Worm (Caenorhabditis elegans) whole organism, L3 larva: Measurements from ENCODE around the gene trap-3.

Experiments
- R02D3.7 ChIP-seq: fragments of 150-350 bp; optimal IDR thresholded peaks from 2 replicates; lab custom pipeline; 2014; ENCODE audit warnings: missing biosample characterization, missing genetic modification characterization
- ZK546.5 ChIP-seq: sonication (generic microtip); optimal IDR thresholded peaks from 2 replicates; lab custom pipeline; 2017; ENCODE audit warnings: missing biosample characterization, missing genetic modification characterization
- aly-2 ChIP-seq: fragments of 150-350 bp; optimal IDR thresholded peaks from 2 replicates; lab custom pipeline; 2014; ENCODE audit warnings: missing biosample characterization, missing genetic modification characterization
- ama-1 ChIP-seq: fragments of 150-350 bp; optimal IDR thresholded peaks from 2 replicates; lab custom pipeline; 2018
- ceh-16 ChIP-seq: sonication (generic microtip); optimal IDR thresholded peaks from 2 replicates; lab custom pipeline; 2017; ENCODE audit warnings: missing biosample characterization, missing genetic modification characterization
- ceh-28 ChIP-seq: fragments of 150-350 bp; optimal IDR thresholded peaks from 2 replicates; lab custom pipeline; 2014; ENCODE audit warnings: missing biosample characterization, missing genetic modification reagents, missing genetic modification characterization
- ceh-82 ChIP-seq: fragments of 150-350 bp; optimal IDR thresholded peaks from 2 replicates; lab custom pipeline; 2014; ENCODE audit warnings: missing biosample characterization, missing genetic modification characterization
- ceh-9 ChIP-seq: sonication (generic microtip); optimal IDR thresholded peaks from 2 replicates; lab custom pipeline; 2018; ENCODE audit warnings: missing biosample characterization, missing genetic modification characterization
- daf-12 ChIP-seq: fragments of 150-350 bp; optimal IDR thresholded peaks from 2 replicates; lab custom pipeline; 2014; ENCODE audit warnings: missing biosample characterization, missing genetic modification reagents, missing genetic modification characterization
- egl-27 ChIP-seq: sonication (generic microtip); optimal IDR thresholded peaks from 4 replicates; lab custom pipeline; 2017; ENCODE audit warnings: missing biosample characterization, missing genetic modification reagents, missing genetic modification characterization
- egl-5 ChIP-seq: fragments of 150-350 bp; optimal IDR thresholded peaks from 2 replicates; lab custom pipeline; 2017; ENCODE audit warnings: missing biosample characterization, missing genetic modification reagents, missing genetic modification characterization, inconsistent platforms
- elt-1 ChIP-seq: fragments of 150-350 bp; optimal IDR thresholded peaks from 2 replicates; lab custom pipeline; 2014; ENCODE audit warnings: missing biosample characterization, missing genetic modification characterization
- elt-3 ChIP-seq, 3 experiments: fragments of 150-350 bp in 1 of 3; sonication (generic microtip) in 2 of 3; optimal IDR thresholded peaks; 2 replicates in 2 of 3; 4 replicates in 1 of 3; lab custom pipeline; 2014 to 2017; ENCODE audit warnings: missing biosample characterization in 3 of 3, missing genetic modification characterization in 3 of 3
- eor-1 ChIP-seq, 2 experiments: fragments of 150-350 bp; optimal IDR thresholded peaks; 2 replicates each; lab custom pipeline; 2014 to 2018; ENCODE audit warnings: missing biosample characterization in 2 of 2, missing genetic modification characterization in 2 of 2
- fkh-10 ChIP-seq: sonication (generic microtip); optimal IDR thresholded peaks from 2 replicates; lab custom pipeline; 2017; ENCODE audit warnings: missing biosample characterization, missing genetic modification reagents, missing genetic modification characterization
- fkh-2 ChIP-seq: fragments of 150-350 bp; optimal IDR thresholded peaks from 2 replicates; lab custom pipeline; 2014; ENCODE audit warnings: missing biosample characterization, missing genetic modification reagents, missing genetic modification characterization
- fos-1 ChIP-seq: fragments of 150-350 bp; optimal IDR thresholded peaks from 2 replicates; lab custom pipeline; 2014; ENCODE audit warnings: missing biosample characterization, missing genetic modification characterization
- hmg-11 ChIP-seq: sonication (generic microtip); optimal IDR thresholded peaks from 2 replicates; lab custom pipeline; 2016; ENCODE audit warnings: missing genetic modification characterization, missing compliant biosample characterization
- jun-1 ChIP-seq: fragments of 150-350 bp; optimal IDR thresholded peaks from 2 replicates; lab custom pipeline; 2014; ENCODE audit warnings: missing biosample characterization, missing genetic modification reagents, missing genetic modification characterization
- lin-15B ChIP-seq: fragments of 150-350 bp; optimal IDR thresholded peaks from 2 replicates; lab custom pipeline; 2014; ENCODE audit warnings: missing biosample characterization, missing genetic modification characterization
- lsy-12 ChIP-seq: sonication (generic microtip); optimal IDR thresholded peaks from 2 replicates; lab custom pipeline; 2016; ENCODE audit warnings: mild to moderate bottlenecking, missing genetic modification characterization, missing compliant biosample characterization
- mdl-1 ChIP-seq: fragments of 150-350 bp; optimal IDR thresholded peaks from 2 replicates; lab custom pipeline; 2014; ENCODE audit warnings: missing biosample characterization, missing genetic modification characterization
- mml-1 ChIP-seq: fragments of 150-350 bp; sonication (generic microtip); optimal IDR thresholded peaks from 3 replicates; lab custom pipeline; 2014; ENCODE audit warnings: missing biosample characterization, missing genetic modification characterization
- nfya-1 ChIP-seq: sonication (generic microtip); optimal IDR thresholded peaks from 2 replicates; lab custom pipeline; 2017; ENCODE audit warnings: missing genetic modification characterization, mild to moderate bottlenecking, missing compliant biosample characterization, antibody characterized with exemption, moderate library complexity; ENCODE audit not compliant: insufficient read depth
- nhr-11 ChIP-seq: fragments of 150-350 bp; optimal IDR thresholded peaks from 2 replicates; lab custom pipeline; 2014; ENCODE audit warnings: missing biosample characterization, missing genetic modification characterization
- nhr-12 ChIP-seq: fragments of 150-350 bp; optimal IDR thresholded peaks from 2 replicates; lab custom pipeline; 2014; ENCODE audit warnings: missing biosample characterization, missing genetic modification characterization
- nhr-23 ChIP-seq: fragments of 150-350 bp; optimal IDR thresholded peaks from 2 replicates; lab custom pipeline; 2014; ENCODE audit warnings: missing biosample characterization, missing genetic modification reagents, missing genetic modification characterization
- nhr-237 ChIP-seq: fragments of 150-350 bp; optimal IDR thresholded peaks from 2 replicates; lab custom pipeline; 2014; ENCODE audit warnings: missing biosample characterization, missing genetic modification characterization
- nhr-25 ChIP-seq: sonication (generic microtip); optimal IDR thresholded peaks from 2 replicates; lab custom pipeline; 2017; ENCODE audit warnings: missing biosample characterization, missing genetic modification characterization
- nhr-28 ChIP-seq: fragments of 150-350 bp; optimal IDR thresholded peaks from 2 replicates; lab custom pipeline; 2014; ENCODE audit warnings: missing biosample characterization, missing genetic modification characterization
- nhr-43 ChIP-seq: sonication (generic microtip); optimal IDR thresholded peaks from 2 replicates; lab custom pipeline; 2016; ENCODE audit warnings: mild to moderate bottlenecking, missing genetic modification characterization, missing compliant biosample characterization; ENCODE audit not compliant: poor library complexity, severe bottlenecking
- nhr-67 ChIP-seq: fragments of 150-350 bp; optimal IDR thresholded peaks from 2 replicates; lab custom pipeline; 2014; ENCODE audit warnings: missing biosample characterization, missing genetic modification characterization
- nhr-76 ChIP-seq: fragments of 150-350 bp; sonication (generic microtip); optimal IDR thresholded peaks from 5 replicates; lab custom pipeline; 2014; ENCODE audit warnings: missing biosample characterization, missing genetic modification characterization
- nhr-77 ChIP-seq: fragments of 150-350 bp; optimal IDR thresholded peaks from 2 replicates; lab custom pipeline; 2014; ENCODE audit warnings: missing biosample characterization, missing genetic modification characterization
- pha-4 ChIP-seq: fragments of 150-350 bp; optimal IDR thresholded peaks from 2 replicates; lab custom pipeline; 2014; ENCODE audit warnings: missing biosample characterization, missing genetic modification reagents, missing genetic modification characterization
- pqm-1 ChIP-seq: fragments of 150-350 bp; optimal IDR thresholded peaks from 2 replicates; lab custom pipeline; 2017; ENCODE audit warnings: missing biosample characterization, missing genetic modification characterization, inconsistent platforms
- sea-2 ChIP-seq: fragments of 150-350 bp; sonication (generic microtip); optimal IDR thresholded peaks from 4 replicates; lab custom pipeline; 2014; ENCODE audit warnings: missing biosample characterization, missing genetic modification reagents, missing genetic modification characterization
- skn-1 ChIP-seq: fragments of 150-350 bp; optimal IDR thresholded peaks from 2 replicates; lab custom pipeline; 2014; ENCODE audit warnings: missing biosample characterization, missing genetic modification characterization
- snpc-4 ChIP-seq: fragments of 150-350 bp; optimal IDR thresholded peaks from 2 replicates; lab custom pipeline; 2014; ENCODE audit warnings: missing biosample characterization, missing genetic modification characterization
- tbx-2 ChIP-seq: sonication (generic microtip); optimal IDR thresholded peaks from 2 replicates; lab custom pipeline; 2016; ENCODE audit warnings: mild to moderate bottlenecking, missing genetic modification characterization, missing compliant biosample characterization
- unc-39 ChIP-seq: sonication (generic microtip); optimal IDR thresholded peaks from 4 replicates; lab custom pipeline; 2017; ENCODE audit warnings: missing biosample characterization, missing genetic modification characterization
- unc-62 ChIP-seq: fragments of 150-350 bp; sonication (generic microtip); optimal IDR thresholded peaks from 4 replicates; lab custom pipeline; 2014; ENCODE audit warnings: missing biosample characterization, missing genetic modification reagents, missing genetic modification characterization
- zag-1 ChIP-seq: fragments of 150-350 bp; optimal IDR thresholded peaks from 2 replicates; lab custom pipeline; 2014; ENCODE audit warnings: missing biosample characterization, missing genetic modification characterization
- ztf-11 ChIP-seq: fragments of 150-350 bp; optimal IDR thresholded peaks from 2 replicates; lab custom pipeline; 2014; ENCODE audit warnings: missing biosample characterization, missing genetic modification characterization
- ztf-4 ChIP-seq: fragments of 150-350 bp; optimal IDR thresholded peaks from 2 replicates; lab custom pipeline; 2014; ENCODE audit warnings: missing biosample characterization, missing genetic modification characterization

Gene trap-3

ce11 chrIV:2399420-2399819 lies 10.2 kb downstream of the trap-3 start, which contains the start of gene Y38F2AR.10:
Gene Y38F2AR.10, minus strand, starts transcription at chrIV:2399520.
- TF ChIP-seq ZK546.5 (tag; lab: Kevin White, UChicago) (no peak), ceh-28 (tag; lab: Kevin White, UChicago) (peak; percentile 76)

- TF ChIP-seq ceh-28 (tag; lab: Kevin White, UChicago) (peak; percentile 74), skn-1 (no peak)
Measured at ce11 chrIV:2400651-2401050, 11.4 kb downstream of the trap-3 start.

- TF ChIP-seq nfya-1, result no peak
- no peak for TF ChIP-seq ceh-28 (tag; lab: Kevin White, UChicago)
- no peak for TF ChIP-seq fkh-10 (GFP tag; lab: Kevin White, UChicago)
- TF ChIP-seq, all 47 proteins: peak for 0
Measured at ce11 chrIV:2403374-2403773, 14.1 kb downstream of the trap-3 start.

ce11 chrIV:2407704-2408103 lies 18.5 kb downstream of the trap-3 start:
- TF ChIP-seq nhr-12 (tag; lab: Kevin White, UChicago) (no peak), pqm-1 (tag; lab: Kevin White, UChicago) (no peak)

ce11 chrIV:2408437-2408836 lies 19.2 kb downstream of the trap-3 start:
- peak; percentile 74 for TF ChIP-seq nhr-43 (tag; lab: Kevin White, UChicago)
- no peak for TF ChIP-seq mdl-1
- TF ChIP-seq nhr-28 (tag; lab: Kevin White, UChicago), result no peak
- no peak for TF ChIP-seq unc-62 (GFP tag; lab: Kevin White, UChicago)
- TF ChIP-seq nhr-67 (tag; lab: Kevin White, UChicago), result no peak
- no peak for TF ChIP-seq snpc-4 (tag; lab: Kevin White, UChicago)
- TF ChIP-seq ama-1 (lab: Kevin White, UChicago), result peak; percentile 64
- no peak for TF ChIP-seq sea-2
- peak; percentile 87 for TF ChIP-seq hmg-11 (tag; lab: Kevin White, UChicago)
- TF ChIP-seq nfya-1, result peak; percentile 89
- TF ChIP-seq ztf-4, result no peak
- no peak for TF ChIP-seq aly-2 (tag; lab: Kevin White, UChicago)
- no peak for TF ChIP-seq ceh-28 (tag; lab: Kevin White, UChicago)
- TF ChIP-seq pha-4, result peak; percentile 73
- peak; percentile 60 for TF ChIP-seq lsy-12 (tag; lab: Kevin White, UChicago)
- TF ChIP-seq elt-1 (tag; lab: Kevin White, UChicago), result peak; percentile 10
- peak; percentile 26 for TF ChIP-seq nhr-11 (tag; lab: Kevin White, UChicago)
- peak; percentile 66 for TF ChIP-seq nhr-25
- TF ChIP-seq ztf-11 (tag; lab: Kevin White, UChicago), result no peak
- TF ChIP-seq jun-1 (tag; lab: Kevin White, UChicago), result peak; percentile 43
- peak; percentile 58 for TF ChIP-seq pqm-1 (tag; lab: Kevin White, UChicago)
- TF ChIP-seq mml-1 (tag; lab: Kevin White, UChicago), result no peak
- TF ChIP-seq nhr-77, result no peak
- no peak for TF ChIP-seq zag-1 (tag; lab: Kevin White, UChicago)
- TF ChIP-seq unc-39 (tag; lab: Kevin White, UChicago), result peak; percentile 1
- peak; percentile 57 for TF ChIP-seq ceh-82 (tag; lab: Kevin White, UChicago)
- peak; percentile 73 for TF ChIP-seq tbx-2 (tag; lab: Kevin White, UChicago)
- TF ChIP-seq eor-1 (tag; optimal IDR thresholded peaks at IDR 0.05; lab: Kevin White, UChicago), result no peak
- TF ChIP-seq fkh-2 (tag; lab: Kevin White, UChicago), result no peak
- no peak for TF ChIP-seq nhr-237 (tag; lab: Kevin White, UChicago)
- TF ChIP-seq fos-1, result peak; percentile 44
- TF ChIP-seq elt-3 (tag; optimal IDR thresholded peaks at IDR 0.05; lab: Kevin White, UChicago), result peak in 1 of 3 experiments; percentile 56
- TF ChIP-seq egl-27 (tag; lab: Kevin White, UChicago), result peak; percentile 48
- no peak for TF ChIP-seq nhr-76 (tag; lab: Kevin White, UChicago)
- peak; percentile 57 for TF ChIP-seq lin-15B (tag; lab: Kevin White, UChicago)
- peak; percentile 12 for TF ChIP-seq R02D3.7 (tag; lab: Kevin White, UChicago)
- TF ChIP-seq nhr-23 (tag; lab: Kevin White, UChicago), result peak; percentile 30
- TF ChIP-seq fkh-10 (GFP tag; lab: Kevin White, UChicago), result peak; percentile 19
- no peak for TF ChIP-seq daf-12 (tag; lab: Kevin White, UChicago)
- no peak for TF ChIP-seq nhr-12 (tag; lab: Kevin White, UChicago)
- peak; percentile 85 for TF ChIP-seq skn-1
- peak; percentile 15 for TF ChIP-seq egl-5 (tag; lab: Kevin White, UChicago)
- no peak for TF ChIP-seq ceh-9 (tag; lab: Kevin White, UChicago)
- TF ChIP-seq ceh-16 (tag; lab: Kevin White, UChicago), result no peak
- no peak for TF ChIP-seq ZK546.5 (tag; lab: Kevin White, UChicago)
